Fruit fly (Drosophila melanogaster) whole organism, prepupa: ENCODE measurements around the gene RhoGAP5A.

Source experiments
- CG3919 ChIP-seq: fragments of 200-800 bp; sonication (Bioruptor generic); optimal IDR thresholded peaks from 3 replicates; lab custom pipeline; 2016; ENCODE audit warnings: missing biosample characterization, missing genetic modification characterization
- CG4318 ChIP-seq: fragments of 200-800 bp; sonication (Bioruptor generic); optimal IDR thresholded peaks from 3 replicates; lab custom pipeline; 2017; ENCODE audit warnings: missing biosample characterization, mild to moderate bottlenecking, missing genetic modification characterization
- CG7368 ChIP-seq: fragments of 200-800 bp; sonication (Bioruptor generic); optimal IDR thresholded peaks from 3 replicates; lab custom pipeline; 2016; ENCODE audit warnings: missing biosample characterization, missing genetic modification characterization
- CG8119 ChIP-seq: fragments of 200-800 bp; sonication (Bioruptor generic); IDR thresholded peaks from 3 replicates; pipeline ENCODE4 v1.3.6; 2022; ENCODE audit warnings: missing biosample characterization, missing genetic modification characterization
- Met ChIP-seq: fragments of 200-800 bp; sonication (Bioruptor generic); optimal IDR thresholded peaks from 3 replicates; lab custom pipeline; 2016; ENCODE audit warnings: missing biosample characterization, missing genetic modification characterization
- cyc ChIP-seq: fragments of 200-800 bp; sonication (Bioruptor generic); optimal IDR thresholded peaks from 3 replicates; lab custom pipeline; 2016; ENCODE audit warnings: missing biosample characterization, missing genetic modification characterization
- esn ChIP-seq: fragments of 200-800 bp; sonication (Bioruptor generic); optimal IDR thresholded peaks from 2 replicates; lab custom pipeline; 2016; ENCODE audit warnings: missing biosample characterization, mild to moderate bottlenecking, missing genetic modification characterization, moderate library complexity
- lz ChIP-seq: fragments of 200-800 bp; sonication (Bioruptor generic); optimal IDR thresholded peaks from 3 replicates; lab custom pipeline; 2016; ENCODE audit warnings: missing biosample characterization, missing genetic modification characterization
- net ChIP-seq: fragments of 200-800 bp; sonication (Bioruptor generic); optimal IDR thresholded peaks from 3 replicates; lab custom pipeline; 2016; ENCODE audit warnings: missing biosample characterization, missing genetic modification characterization
- spab ChIP-seq: fragments of 200-800 bp; sonication (Bioruptor generic); optimal IDR thresholded peaks from 2 replicates; lab custom pipeline; 2017; ENCODE audit warnings: missing biosample characterization, mild to moderate bottlenecking, missing genetic modification characterization, missing genetic modification reagents
- vri ChIP-seq: fragments of 200-800 bp; sonication (Bioruptor generic); optimal IDR thresholded peaks from 3 replicates; lab custom pipeline; 2016; ENCODE audit warnings: missing biosample characterization, mild to moderate bottlenecking, missing genetic modification characterization

dm6 chrX:5602308-5602707 is 16.3 kb downstream of the RhoGAP5A start:
- TF ChIP-seq vri (GFP tag; lab: Kevin White, UChicago) (no peak), CG8119 (GFP tag; lab: Robert Waterston, UW) (no peak), CG7368 (GFP tag; lab: Kevin White, UChicago) (no peak), CG3919 (no peak), spab (GFP tag; lab: Kevin White, UChicago) (no peak), CG4318 (no peak), Met (no peak), lz (no peak), cyc (no peak), net (GFP tag; lab: Kevin White, UChicago) (no peak), esn (GFP tag; lab: Kevin White, UChicago) (no peak)
